Fruit fly (Drosophila melanogaster) whole organism, wandering third instar larva: ENCODE data around the gene Pdhb.

Experiments
- Abd-B ChIP-seq: fragments of >200 bp; optimal IDR thresholded peaks from 2 replicates; lab custom pipeline; 2017; ENCODE audit warnings: missing biosample characterization, missing genetic modification characterization
- CG32264 ChIP-seq: fragments of 200-800 bp; sonication (Bioruptor generic); optimal IDR thresholded peaks from 2 replicates; lab custom pipeline; 2016; ENCODE audit warnings: missing biosample characterization, missing genetic modification characterization
- CG9705 ChIP-seq: fragments of 200-800 bp; sonication (Bioruptor generic); optimal IDR thresholded peaks from 2 replicates; lab custom pipeline; 2018; ENCODE audit warnings: missing biosample characterization, mild to moderate bottlenecking, missing genetic modification characterization
- Dfd ChIP-seq: fragments of >200 bp; optimal IDR thresholded peaks from 2 replicates; lab custom pipeline; 2017; ENCODE audit warnings: missing biosample characterization, missing genetic modification characterization
- Dif ChIP-seq: fragments of 200-275, 200-300 bp; sonication (Bioruptor generic); optimal IDR thresholded peaks from 2 replicates; lab custom pipeline; 2018; ENCODE audit warnings: missing biosample characterization, missing genetic modification characterization; ENCODE audit not compliant: partially characterized antibody
- GATAd ChIP-seq: sonication (Bioruptor generic); optimal IDR thresholded peaks from 2 replicates; lab custom pipeline; 2016; ENCODE audit warnings: missing biosample characterization, missing genetic modification characterization
- HLH106 ChIP-seq: fragments of 200-800 bp; optimal IDR thresholded peaks from 3 replicates; lab custom pipeline; 2019; ENCODE audit warnings: missing biosample characterization, mild to moderate bottlenecking, missing genetic modification characterization, moderate library complexity
- Hnf4 ChIP-seq: fragments of 200-800 bp; sonication (Bioruptor generic); optimal IDR thresholded peaks from 2 replicates; lab custom pipeline; 2016; ENCODE audit warnings: missing biosample characterization, mild to moderate bottlenecking, missing genetic modification characterization
- Hr83 ChIP-seq: fragments of 200-300 bp; sonication (Bioruptor generic); optimal IDR thresholded peaks from 2 replicates; lab custom pipeline; 2016; ENCODE audit warnings: missing biosample characterization, mild to moderate bottlenecking, missing genetic modification characterization, moderate library complexity; ENCODE audit not compliant: poor library complexity, severe bottlenecking
- Jra ChIP-seq: sonication (Bioruptor generic); optimal IDR thresholded peaks from 2 replicates; lab custom pipeline; 2016; ENCODE audit warnings: missing biosample characterization, missing genetic modification characterization
- Mio ChIP-seq: sonication (Bioruptor generic); optimal IDR thresholded peaks from 2 replicates; lab custom pipeline; 2016; ENCODE audit warnings: missing biosample characterization, missing genetic modification characterization
- Myc ChIP-seq: fragments of >200 bp; optimal IDR thresholded peaks from 2 replicates; lab custom pipeline; 2017
- N ChIP-seq: fragments of >200 bp; optimal IDR thresholded peaks from 2 replicates; lab custom pipeline; 2018; ENCODE audit warnings: missing biosample characterization, missing external identifiers, missing genetic modification characterization
- OdsH ChIP-seq: fragments of 200-800 bp; sonication (Bioruptor generic); optimal IDR thresholded peaks from 2 replicates; lab custom pipeline; 2016; ENCODE audit warnings: missing biosample characterization, mild to moderate bottlenecking, missing genetic modification characterization
- Rel ChIP-seq, 2 experiments: fragments of 200-800 bp; sonication (Bioruptor generic) in 1 of 2; optimal IDR thresholded peaks; 2 replicates in 1 of 2; 3 replicates in 1 of 2; lab custom pipeline; 2016 to 2019; ENCODE audit warnings: mild to moderate bottlenecking in 2 of 2, missing biosample characterization in 2 of 2, missing genetic modification characterization in 2 of 2, moderate library complexity in 1 of 2
- Sp1 ChIP-seq: fragments of 200-800 bp; sonication (Bioruptor generic); optimal IDR thresholded peaks from 3 replicates; lab custom pipeline; 2019; ENCODE audit warnings: missing biosample characterization, mild to moderate bottlenecking, missing genetic modification characterization, moderate library complexity
- Vsx2 ChIP-seq: fragments of 200-300, 225-300 bp; sonication (Bioruptor generic); optimal IDR thresholded peaks from 2 replicates; lab custom pipeline; 2018; ENCODE audit warnings: missing biosample characterization, missing genetic modification characterization; ENCODE audit not compliant: partially characterized antibody
- br ChIP-seq: fragments of 200-800 bp; sonication (Bioruptor generic); optimal IDR thresholded peaks from 2 replicates; lab custom pipeline; 2016; ENCODE audit warnings: missing biosample characterization, missing genetic modification characterization
- brk ChIP-seq: fragments of 200-800 bp; sonication (Bioruptor generic); optimal IDR thresholded peaks from 2 replicates; lab custom pipeline; 2016; ENCODE audit warnings: missing biosample characterization, mild to moderate bottlenecking, missing genetic modification characterization
- dl ChIP-seq, 2 experiments: fragments of 175-275, 200-275 bp in 1 of 2; fragments of 200-275 bp in 1 of 2; sonication (Bioruptor generic); optimal IDR thresholded peaks; lab custom pipeline; 2018; ENCODE audit warnings: mild to moderate bottlenecking in 2 of 2, missing biosample characterization in 2 of 2, missing genetic modification characterization in 2 of 2, moderate library complexity in 2 of 2; ENCODE audit not compliant: partially characterized antibody in 2 of 2, insufficient read depth in 1 of 2
- dmrt93B ChIP-seq: fragments of 200-800 bp; sonication (Bioruptor generic); optimal IDR thresholded peaks from 2 replicates; lab custom pipeline; 2018; ENCODE audit warnings: missing biosample characterization, mild to moderate bottlenecking, missing genetic modification characterization
- dsf ChIP-seq: sonication (Bioruptor generic); optimal IDR thresholded peaks from 2 replicates; lab custom pipeline; 2016; ENCODE audit warnings: missing biosample characterization, missing genetic modification characterization, borderline replicate concordance
- foxo ChIP-seq, 2 experiments: fragments of 200-800 bp; sonication (Bioruptor generic); optimal IDR thresholded peaks; 2 replicates in 1 of 2; 3 replicates in 1 of 2; lab custom pipeline; 2016 to 2017; ENCODE audit warnings: missing biosample characterization in 2 of 2, missing genetic modification characterization in 2 of 2
- fru ChIP-seq: fragments of 200-800 bp; sonication (Bioruptor generic); optimal IDR thresholded peaks from 3 replicates; lab custom pipeline; 2016; ENCODE audit warnings: missing biosample characterization, mild to moderate bottlenecking, missing genetic modification characterization
- h ChIP-seq: fragments of 200-800 bp; sonication (Bioruptor generic); optimal IDR thresholded peaks from 3 replicates; lab custom pipeline; 2016; ENCODE audit warnings: missing biosample characterization, mild to moderate bottlenecking, missing genetic modification characterization
- jim ChIP-seq: fragments of 175-275, 200-325 bp; sonication (Bioruptor generic); optimal IDR thresholded peaks from 2 replicates; lab custom pipeline; 2016; ENCODE audit warnings: missing biosample characterization, mild to moderate bottlenecking, missing genetic modification characterization
- lola ChIP-seq: fragments of >200 bp; optimal IDR thresholded peaks from 2 replicates; lab custom pipeline; 2017; ENCODE audit warnings: missing biosample characterization, missing genetic modification characterization
- pan ChIP-seq: fragments of >200 bp; optimal IDR thresholded peaks from 2 replicates; lab custom pipeline; 2017
- psq ChIP-seq: fragments of 200-800 bp; sonication (Bioruptor generic); optimal IDR thresholded peaks from 3 replicates; lab custom pipeline; 2017; ENCODE audit warnings: missing biosample characterization, mild to moderate bottlenecking, missing genetic modification characterization, moderate library complexity
- rgr ChIP-seq: fragments of 200-800 bp; sonication (Bioruptor generic); optimal IDR thresholded peaks from 3 replicates; lab custom pipeline; 2016; ENCODE audit warnings: missing biosample characterization, mild to moderate bottlenecking, missing genetic modification characterization
- sage ChIP-seq: fragments of 200-800 bp; sonication (Bioruptor generic); optimal IDR thresholded peaks from 2 replicates; lab custom pipeline; 2016; ENCODE audit warnings: missing biosample characterization, mild to moderate bottlenecking, missing genetic modification characterization
- sv ChIP-seq: fragments of 200-800 bp; sonication (Bioruptor generic); optimal IDR thresholded peaks from 3 replicates; lab custom pipeline; 2016; ENCODE audit warnings: missing biosample characterization, missing genetic modification characterization
- tai ChIP-seq: sonication (Bioruptor generic); optimal IDR thresholded peaks from 2 replicates; lab custom pipeline; 2016; ENCODE audit warnings: missing biosample characterization, missing genetic modification characterization
- usp ChIP-seq: fragments of >200 bp; optimal IDR thresholded peaks from 2 replicates; lab custom pipeline; 2017; ENCODE audit warnings: missing biosample characterization, missing genetic modification characterization

Pdhb gene

dm6 chr3R:29083459-29084457 lies 29.1 kb upstream of the Pdhb start:
- TF ChIP-seq Hr83 (GFP tag; lab: Kevin White, UChicago) (no peak), rgr (GFP tag; lab: Kevin White, UChicago) (peak; percentile 17), foxo (GFP tag; optimal IDR thresholded peaks at IDR 0.05; lab: Kevin White, UChicago) (peak in 1 of 2 experiments; percentile 45), fru (GFP tag; lab: Kevin White, UChicago) (peak; percentile 12)

DNA sequence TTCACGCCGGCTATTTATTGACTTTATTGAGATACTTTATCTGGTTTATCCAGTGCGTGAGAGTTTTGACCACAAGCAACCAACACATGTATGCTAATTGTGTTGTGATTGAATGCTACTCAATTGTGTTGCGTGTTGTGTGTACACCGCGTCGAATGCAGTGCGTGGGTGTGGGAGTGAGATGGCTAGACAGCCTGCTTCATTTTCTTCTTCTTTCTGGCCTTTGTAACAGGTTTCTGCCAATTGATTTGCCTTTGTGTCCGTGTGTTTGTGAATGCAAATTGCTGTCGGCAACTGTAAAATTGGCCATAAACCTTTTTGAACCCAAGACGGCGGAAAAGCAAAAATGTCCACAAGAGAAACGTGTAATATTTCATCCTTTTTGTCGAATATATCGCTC lies 26.0 kb upstream of the Pdhb start:
- TF ChIP-seq Sp1 (GFP tag; lab: Kevin White, UChicago) (no peak), foxo (GFP tag; optimal IDR thresholded peaks at IDR 0.05; lab: Kevin White, UChicago) (no peak), sage (GFP tag; lab: Kevin White, UChicago) (no peak), Rel (GFP tag; optimal IDR thresholded peaks at IDR 0.05; lab: Kevin White, UChicago) (no peak), Rel (tag; optimal IDR thresholded peaks at IDR 0.05; lab: Kevin White, UChicago) (no peak), Mio (GFP tag; lab: Kevin White, UChicago) (no peak), HLH106 (tag; lab: Kevin White, UChicago) (no peak)

- no peak for TF ChIP-seq dl (GFP tag; optimal IDR thresholded peaks at IDR 0.05; lab: Kevin White, UChicago; ENCODE audit: insufficient read depth in 1 of 2, partially characterized antibody in 2 of 2)
- TF ChIP-seq fru (GFP tag; lab: Kevin White, UChicago): no peak
- TF ChIP-seq usp (GFP tag; lab: Kevin White, UChicago): no peak
These were observed 25.5 kb upstream of the Pdhb start for dm6 chr3R:29087302-29087782.

DNA sequence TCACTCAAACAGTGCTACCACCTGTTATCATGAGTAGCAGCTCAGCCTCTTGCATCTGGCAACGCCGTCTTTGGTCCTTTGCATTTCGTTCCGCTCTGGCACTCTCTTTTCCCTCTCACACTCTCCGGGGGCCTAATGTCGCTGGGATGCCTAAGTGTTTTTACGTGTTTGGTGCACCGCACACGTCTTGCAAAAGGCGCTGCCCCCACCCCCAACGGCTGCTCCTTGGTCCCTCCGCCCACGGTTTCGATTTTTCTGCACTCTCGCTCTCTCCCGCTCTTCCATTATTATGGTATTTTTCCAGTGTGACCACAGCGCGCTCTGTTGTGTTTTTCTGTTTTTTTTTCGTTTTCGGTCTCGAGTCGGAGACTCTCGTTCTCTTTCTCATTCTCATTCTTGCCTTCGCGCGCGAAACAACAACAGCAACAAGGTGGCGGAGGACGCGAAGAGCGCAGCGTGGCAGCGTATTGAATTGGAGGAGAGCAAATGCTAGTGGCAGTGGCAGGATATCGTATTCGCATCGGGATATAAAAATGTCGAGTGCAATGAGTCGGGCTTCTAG lies 24.9 kb upstream of the Pdhb start:
- TF ChIP-seq Hnf4 (GFP tag; lab: Kevin White, UChicago) (no peak), Rel (GFP tag; optimal IDR thresholded peaks at IDR 0.05; lab: Kevin White, UChicago) (no peak), Rel (tag; optimal IDR thresholded peaks at IDR 0.05; lab: Kevin White, UChicago) (no peak), h (GFP tag; lab: Kevin White, UChicago) (peak; percentile 1), br (GFP tag; lab: Kevin White, UChicago) (peak; percentile 12), GATAd (GFP tag; lab: Kevin White, UChicago) (peak; percentile 26), Myc (lab: Kevin White, UChicago) (no peak), psq (GFP tag; lab: Kevin White, UChicago) (peak; percentile 82), Sp1 (GFP tag; lab: Kevin White, UChicago) (no peak), jim (no peak)

DNA sequence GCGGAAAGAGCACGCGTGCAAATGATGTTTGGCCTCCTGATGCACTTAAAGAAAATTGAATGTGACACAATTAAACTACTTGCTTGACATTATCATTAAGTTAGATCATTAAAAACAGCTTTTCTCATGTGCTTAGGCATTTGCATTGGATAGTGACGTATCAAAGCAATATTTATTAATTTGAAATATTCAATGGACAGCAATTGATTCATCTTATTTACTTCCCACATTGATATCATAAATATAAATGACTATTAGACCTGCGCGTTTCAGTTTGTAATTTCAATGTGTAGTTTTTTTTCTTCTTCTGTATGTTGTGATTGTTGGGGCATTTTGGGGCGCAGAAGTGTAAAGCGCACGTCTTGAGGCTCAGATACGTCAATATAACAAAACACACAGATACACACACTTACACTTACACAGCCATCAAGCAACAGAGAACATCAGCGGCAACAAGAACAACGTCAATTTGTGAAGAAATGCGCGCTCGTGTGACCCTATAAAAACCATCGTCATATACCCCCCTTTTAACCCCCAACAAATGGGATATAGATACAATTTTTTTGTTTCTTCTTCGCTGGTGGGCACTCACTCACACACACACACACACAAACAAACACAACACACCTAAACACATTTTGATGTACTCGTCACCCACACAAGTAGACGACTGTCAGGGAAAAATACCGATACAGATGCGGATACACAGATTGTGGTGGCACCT lies 23.8 kb upstream of the Pdhb start:
- TF ChIP-seq sage (GFP tag; lab: Kevin White, UChicago) (peak; percentile 17), Dfd (GFP tag; lab: Kevin White, UChicago) (peak; percentile 47), Mio (GFP tag; lab: Kevin White, UChicago) (no peak), Hr83 (GFP tag; lab: Kevin White, UChicago) (no peak), Abd-B (no peak), tai (GFP tag; lab: Kevin White, UChicago) (no peak), jim (no peak), Dif (GFP tag; lab: Kevin White, UChicago) (no peak), CG32264 (GFP tag; lab: Kevin White, UChicago) (no peak), OdsH (peak; percentile 47), pan (no peak), Sp1 (GFP tag; lab: Kevin White, UChicago) (peak; percentile 37), usp (GFP tag; lab: Kevin White, UChicago) (no peak), GATAd (GFP tag; lab: Kevin White, UChicago) (no peak), dmrt93B (GFP tag; lab: Kevin White, UChicago) (peak; percentile 45), dl (GFP tag; optimal IDR thresholded peaks at IDR 0.05; lab: Kevin White, UChicago; ENCODE audit: insufficient read depth in 1 of 2, partially characterized antibody in 2 of 2) (no peak), foxo (GFP tag; optimal IDR thresholded peaks at IDR 0.05; lab: Kevin White, UChicago) (peak in 1 of 2 experiments; percentile 58), Vsx2 (GFP tag; lab: Kevin White, UChicago) (no peak), rgr (GFP tag; lab: Kevin White, UChicago) (peak; percentile 36), brk (GFP tag; lab: Kevin White, UChicago) (no peak), sv (GFP tag; lab: Kevin White, UChicago) (peak; percentile 52), CG9705 (GFP tag; lab: Kevin White, UChicago) (no peak), Myc (lab: Kevin White, UChicago) (no peak), N (GFP tag; lab: Kevin White, UChicago) (no peak), Jra (GFP tag; lab: Kevin White, UChicago) (no peak), dsf (GFP tag; lab: Kevin White, UChicago) (no peak), fru (GFP tag; lab: Kevin White, UChicago) (peak; percentile 62), lola (GFP tag; lab: Kevin White, UChicago) (no peak), HLH106 (tag; lab: Kevin White, UChicago) (peak; percentile 54), h (GFP tag; lab: Kevin White, UChicago) (peak; percentile 64)
